Worm (Caenorhabditis elegans) whole organism, young adult: ENCODE measurements around the gene F56D6.12.

Experiments used
- F39B2.1 ChIP-seq: fragments of 200-800 bp; sonication (Bioruptor generic); IDR thresholded peaks from 2 replicates; pipeline ENCODE4 v1.3.6; 2022; ENCODE audit warnings: missing genetic modification reagents, missing genetic modification characterization, missing compliant biosample characterization
- ZK185.1 ChIP-seq: sonication (generic microtip); optimal IDR thresholded peaks from 2 replicates; lab custom pipeline; 2016; ENCODE audit warnings: mild to moderate bottlenecking, missing genetic modification characterization, missing compliant biosample characterization; ENCODE audit not compliant: poor library complexity, severe bottlenecking
- ama-1 ChIP-seq, 3 experiments: fragments of 150-350 bp in 1 of 3; sonication (generic microtip) in 2 of 3; optimal IDR thresholded peaks; 2 replicates each; lab custom pipeline; 2014 to 2018; ENCODE audit warnings: missing biosample characterization in 2 of 3, missing genetic modification characterization in 2 of 3, missing genetic modification reagents in 2 of 3
- efl-1 ChIP-seq: fragments of 150-350 bp; optimal IDR thresholded peaks from 2 replicates; lab custom pipeline; 2014; ENCODE audit warnings: missing biosample characterization, missing genetic modification reagents, missing genetic modification characterization
- hmg-20 ChIP-seq: fragments of 200-800 bp; sonication (Bioruptor generic); IDR thresholded peaks from 2 replicates; pipeline ENCODE4 v1.3.6; 2022; ENCODE audit warnings: missing genetic modification reagents, missing genetic modification characterization, missing compliant biosample characterization
- hrde-1 ChIP-seq: sonication (generic microtip); optimal IDR thresholded peaks from 2 replicates; lab custom pipeline; 2016; ENCODE audit warnings: missing genetic modification characterization, mild to moderate bottlenecking, missing compliant biosample characterization, moderate library complexity, missing genotype, missing genetic modification reagents, borderline replicate concordance
- madf-6 ChIP-seq: fragments of 200-800 bp; sonication (Bioruptor generic); IDR thresholded peaks from 2 replicates; pipeline ENCODE4 v1.3.6; 2022; ENCODE audit warnings: missing genetic modification reagents, missing genetic modification characterization, missing compliant biosample characterization

- no peak for TF ChIP-seq madf-6 (GFP tag; lab: Robert Waterston, UW)
- no peak for TF ChIP-seq ZK185.1 (tag; lab: Kevin White, UChicago)
- TF ChIP-seq hmg-20 = no peak
- no peak for TF ChIP-seq ama-1 (optimal IDR thresholded peaks at IDR 0.05; lab: Kevin White, UChicago)
- TF ChIP-seq ama-1 (GFP tag; optimal IDR thresholded peaks at IDR 0.05; lab: Kevin White, UChicago) = no peak
- no peak for TF ChIP-seq efl-1 (GFP tag; lab: Kevin White, UChicago)
- TF ChIP-seq F39B2.1 (GFP tag; lab: Robert Waterston, UW) = no peak
- TF ChIP-seq hrde-1 (tag; lab: Kevin White, UChicago) = no peak
These were observed 29.2 kb downstream of the F56D6.12 start, which contains the start of gene clec-71 for ce11 chrIV:3937097-3937496.
